Worm (Caenorhabditis elegans) whole organism, L4 larva: ENCODE results near the gene T10B10.9.
A peak's percentile ranks its signal among the peaks of the same experiment; 100 is the strongest.

Experiments
- D1046.2 ChIP-seq: fragments of 200-800 bp; sonication (Bioruptor generic); IDR thresholded peaks from 2 replicates; pipeline ENCODE4 v1.3.6; 2022; ENCODE audit warnings: missing genetic modification characterization, missing compliant biosample characterization
- F26F4.8 ChIP-seq: fragments of 200-800 bp; sonication (Bioruptor generic); conservative IDR thresholded peaks from 2 replicates; pipeline ENCODE4 v1.3.6; 2022; ENCODE audit warnings: missing genetic modification characterization, missing compliant biosample characterization
- F37D6.2 ChIP-seq: sonication (generic microtip); optimal IDR thresholded peaks from 2 replicates; lab custom pipeline; 2016; ENCODE audit warnings: mild to moderate bottlenecking, missing genetic modification characterization, missing compliant biosample characterization
- R02D3.7 ChIP-seq: fragments of 150-350 bp; sonication (generic microtip); optimal IDR thresholded peaks from 3 replicates; lab custom pipeline; 2014; ENCODE audit warnings: missing biosample characterization, missing genetic modification characterization
- Y105C5A.15 ChIP-seq: fragments of 200-800 bp; sonication (Bioruptor generic); IDR thresholded peaks from 2 replicates; pipeline ENCODE4 v1.3.6; 2022; ENCODE audit warnings: missing genetic modification characterization, missing compliant biosample characterization
- Y5F2A.4 ChIP-seq: fragments of 200-800 bp; sonication (Bioruptor generic); optimal IDR thresholded peaks from 2 replicates; lab custom pipeline; 2018; ENCODE audit warnings: mild to moderate bottlenecking, missing genetic modification characterization, missing compliant biosample characterization
- arid-1 ChIP-seq: fragments of 200-800 bp; sonication (Bioruptor generic); conservative IDR thresholded peaks from 2 replicates; pipeline ENCODE4 v1.3.6; 2022; ENCODE audit warnings: missing genetic modification reagents, missing genetic modification characterization, missing compliant biosample characterization
- attf-4 ChIP-seq: sonication (generic microtip); optimal IDR thresholded peaks from 3 replicates; lab custom pipeline; 2017; ENCODE audit warnings: missing biosample characterization, missing genetic modification characterization
- ceh-28 ChIP-seq: fragments of 150-350 bp; optimal IDR thresholded peaks from 2 replicates; lab custom pipeline; 2014; ENCODE audit warnings: missing biosample characterization, missing genetic modification reagents, missing genetic modification characterization
- ceh-32 ChIP-seq: sonication (generic microtip); optimal IDR thresholded peaks from 2 replicates; lab custom pipeline; 2016; ENCODE audit warnings: mild to moderate bottlenecking, missing genetic modification characterization, missing compliant biosample characterization; ENCODE audit not compliant: poor library complexity
- ceh-62 ChIP-seq: sonication (generic microtip); optimal IDR thresholded peaks from 2 replicates; lab custom pipeline; 2017; ENCODE audit warnings: missing biosample characterization, missing genetic modification characterization
- ceh-82 ChIP-seq: sonication (generic microtip); optimal IDR thresholded peaks from 2 replicates; lab custom pipeline; 2017; ENCODE audit warnings: missing biosample characterization, missing genetic modification characterization
- ces-1 ChIP-seq: fragments of 150-350 bp; sonication (generic microtip); optimal IDR thresholded peaks from 4 replicates; lab custom pipeline; 2014; ENCODE audit warnings: missing biosample characterization, missing genetic modification reagents, missing genetic modification characterization
- cey-2 ChIP-seq: sonication (generic microtip); optimal IDR thresholded peaks from 3 replicates; lab custom pipeline; 2017; ENCODE audit warnings: missing genetic modification characterization, mild to moderate bottlenecking, missing compliant biosample characterization, antibody characterized with exemption, borderline replicate concordance; ENCODE audit not compliant: insufficient read depth
- ctbp-1 ChIP-seq: fragments of 200-800 bp; sonication (Bioruptor generic); IDR thresholded peaks from 2 replicates; pipeline ENCODE4 v1.3.6; 2022; ENCODE audit warnings: missing genetic modification reagents, missing genetic modification characterization, missing compliant biosample characterization
- daf-16 ChIP-seq, 3 experiments: sonication (generic microtip); optimal IDR thresholded peaks; 2 replicates each; lab custom pipeline; 2016 to 2017; ENCODE audit warnings: missing genetic modification characterization in 3 of 3, missing genetic modification reagents in 3 of 3, mild to moderate bottlenecking in 2 of 3, missing compliant biosample characterization in 2 of 3, missing biosample characterization in 1 of 3, moderate library complexity in 1 of 3
- daf-8 ChIP-seq: fragments of 200-800 bp; sonication (Bioruptor generic); IDR thresholded peaks from 2 replicates; pipeline ENCODE4 v1.3.6; 2022; ENCODE audit warnings: missing genetic modification characterization, missing compliant biosample characterization
- dmd-6 ChIP-seq: fragments of 200-800 bp; sonication (Bioruptor generic); IDR thresholded peaks from 2 replicates; pipeline ENCODE4 v1.3.6; 2022; ENCODE audit warnings: missing genetic modification reagents, missing genetic modification characterization, missing compliant biosample characterization
- dmd-9 ChIP-seq: fragments of 200-800 bp; sonication (Bioruptor generic); IDR thresholded peaks from 2 replicates; pipeline ENCODE4 v1.3.6; 2022; ENCODE audit warnings: missing genetic modification reagents, missing genetic modification characterization, missing compliant biosample characterization
- dpl-1 ChIP-seq: fragments of 150-350 bp; optimal IDR thresholded peaks from 2 replicates; lab custom pipeline; 2014; ENCODE audit warnings: missing biosample characterization, missing genetic modification reagents, missing genetic modification characterization
- dve-1 ChIP-seq: sonication (generic microtip); optimal IDR thresholded peaks from 2 replicates; lab custom pipeline; 2017; ENCODE audit warnings: antibody characterized with exemption, mild to moderate bottlenecking, missing genetic modification characterization, missing compliant biosample characterization; ENCODE audit not compliant: insufficient read depth
- egl-27 ChIP-seq: sonication (generic microtip); optimal IDR thresholded peaks from 3 replicates; lab custom pipeline; 2017; ENCODE audit warnings: missing biosample characterization, missing genetic modification reagents, missing genetic modification characterization
- fkh-10 ChIP-seq: fragments of 150-350 bp; optimal IDR thresholded peaks from 2 replicates; lab custom pipeline; 2014; ENCODE audit warnings: missing biosample characterization, missing genetic modification reagents, missing genetic modification characterization
- fos-1 ChIP-seq: fragments of 150-350 bp; optimal IDR thresholded peaks from 2 replicates; lab custom pipeline; 2014; ENCODE audit warnings: missing biosample characterization, missing genetic modification characterization
- hif-1 ChIP-seq, 2 experiments: sonication (generic microtip); optimal IDR thresholded peaks; 2 replicates each; lab custom pipeline; 2016 to 2017; ENCODE audit warnings: missing compliant biosample characterization in 2 of 2, missing genetic modification characterization in 2 of 2, missing genetic modification reagents in 2 of 2, missing genotype in 2 of 2, mild to moderate bottlenecking in 1 of 2
- hlh-11 ChIP-seq: fragments of 200-800 bp; sonication (Bioruptor generic); optimal IDR thresholded peaks from 2 replicates; lab custom pipeline; 2018; ENCODE audit warnings: mild to moderate bottlenecking, missing genetic modification characterization, missing compliant biosample characterization
- hmg-1.1 ChIP-seq: fragments of 200-800 bp; sonication (Bioruptor generic); IDR thresholded peaks from 2 replicates; pipeline ENCODE4 v1.3.6; 2022; ENCODE audit warnings: missing genetic modification reagents, missing genetic modification characterization, missing compliant biosample characterization
- lin-15B ChIP-seq: fragments of 150-350 bp; sonication (generic microtip); optimal IDR thresholded peaks from 3 replicates; lab custom pipeline; 2014; ENCODE audit warnings: missing biosample characterization, missing genetic modification characterization
- lsy-2 ChIP-seq, 2 experiments: fragments of 150-350 bp in 1 of 2; sonication (generic microtip) in 1 of 2; optimal IDR thresholded peaks; 2 replicates each; lab custom pipeline; 2014 to 2017; ENCODE audit warnings: missing biosample characterization in 2 of 2, missing genetic modification characterization in 2 of 2
- madf-5 ChIP-seq, 2 experiments: fragments of 200-800 bp; sonication (Bioruptor generic); IDR thresholded peaks; 2 replicates each; pipeline ENCODE4 v1.3.6; 2022; ENCODE audit warnings: missing compliant biosample characterization in 2 of 2, missing genetic modification characterization in 2 of 2
- mxl-3 ChIP-seq: fragments of 200-800 bp; sonication (Bioruptor generic); optimal IDR thresholded peaks from 2 replicates; lab custom pipeline; 2018; ENCODE audit warnings: mild to moderate bottlenecking, missing genetic modification characterization, missing compliant biosample characterization
- nhr-102 ChIP-seq: sonication (generic microtip); optimal IDR thresholded peaks from 2 replicates; lab custom pipeline; 2016; ENCODE audit warnings: mild to moderate bottlenecking, missing genetic modification characterization, moderate library complexity, missing compliant biosample characterization
- nhr-11 ChIP-seq: fragments of 150-350 bp; optimal IDR thresholded peaks from 2 replicates; lab custom pipeline; 2014; ENCODE audit warnings: missing biosample characterization, missing genetic modification characterization
- nhr-42 ChIP-seq: fragments of 200-800 bp; sonication (Bioruptor generic); IDR thresholded peaks from 2 replicates; pipeline ENCODE4 v1.3.6; 2022; ENCODE audit warnings: missing genetic modification characterization, missing compliant biosample characterization
- nhr-6 ChIP-seq: fragments of 150-350 bp; optimal IDR thresholded peaks from 2 replicates; lab custom pipeline; 2014; ENCODE audit warnings: missing biosample characterization, missing genetic modification characterization
- php-3 ChIP-seq: fragments of 200-800 bp; sonication (Bioruptor generic); IDR thresholded peaks from 2 replicates; pipeline ENCODE4 v1.3.6; 2022; ENCODE audit warnings: missing genetic modification reagents, missing genetic modification characterization, missing compliant biosample characterization
- saeg-2 ChIP-seq: fragments of 200-800 bp; sonication (Bioruptor generic); IDR thresholded peaks from 2 replicates; pipeline ENCODE4 v1.3.6; 2022; ENCODE audit warnings: missing genetic modification reagents, missing genetic modification characterization, missing compliant biosample characterization
- spr-1 ChIP-seq: sonication (generic microtip); optimal IDR thresholded peaks from 2 replicates; lab custom pipeline; 2016; ENCODE audit warnings: mild to moderate bottlenecking, missing genetic modification characterization, missing compliant biosample characterization
- spr-3 ChIP-seq: fragments of 200-800 bp; sonication (Bioruptor generic); optimal IDR thresholded peaks from 2 replicates; lab custom pipeline; 2018; ENCODE audit warnings: mild to moderate bottlenecking, missing genetic modification characterization, missing compliant biosample characterization
- tag-97 ChIP-seq: fragments of 200-800 bp; sonication (Bioruptor generic); IDR thresholded peaks from 2 replicates; pipeline ENCODE4 v1.3.6; 2022; ENCODE audit warnings: missing genetic modification characterization, missing compliant biosample characterization
- unc-62 ChIP-seq, 3 experiments: fragments of 150-350 bp in 1 of 3; sonication (generic microtip); optimal IDR thresholded peaks in 2 of 3; peaks in 1 of 3; 1 replicate in 1 of 3; 2 replicates in 2 of 3; lab custom pipeline; 2014 to 2017; ENCODE audit warnings: missing biosample characterization in 3 of 3, missing genetic modification characterization in 3 of 3, missing genetic modification reagents in 3 of 3, missing genotype in 1 of 3
- vab-7 ChIP-seq: fragments of 200-800 bp; sonication (Bioruptor generic); IDR thresholded peaks from 2 replicates; pipeline ENCODE4 v1.3.6; 2022; ENCODE audit warnings: missing genetic modification reagents, missing genetic modification characterization, missing compliant biosample characterization
- zfp-2 ChIP-seq: sonication (generic microtip); optimal IDR thresholded peaks from 2 replicates; lab custom pipeline; 2016; ENCODE audit warnings: mild to moderate bottlenecking, missing genetic modification characterization, missing compliant biosample characterization
- zfp-3 ChIP-seq: fragments of 200-800 bp; sonication (Bioruptor generic); conservative IDR thresholded peaks from 2 replicates; pipeline ENCODE4 v1.3.6; 2022; ENCODE audit warnings: missing genetic modification reagents, missing genetic modification characterization, missing compliant biosample characterization
- zip-11 ChIP-seq: fragments of 200-800 bp; sonication (Bioruptor generic); IDR thresholded peaks from 2 replicates; pipeline ENCODE4 v1.3.6; 2022; ENCODE audit warnings: missing genetic modification characterization, missing compliant biosample characterization

Gene T10B10.9

DNA sequence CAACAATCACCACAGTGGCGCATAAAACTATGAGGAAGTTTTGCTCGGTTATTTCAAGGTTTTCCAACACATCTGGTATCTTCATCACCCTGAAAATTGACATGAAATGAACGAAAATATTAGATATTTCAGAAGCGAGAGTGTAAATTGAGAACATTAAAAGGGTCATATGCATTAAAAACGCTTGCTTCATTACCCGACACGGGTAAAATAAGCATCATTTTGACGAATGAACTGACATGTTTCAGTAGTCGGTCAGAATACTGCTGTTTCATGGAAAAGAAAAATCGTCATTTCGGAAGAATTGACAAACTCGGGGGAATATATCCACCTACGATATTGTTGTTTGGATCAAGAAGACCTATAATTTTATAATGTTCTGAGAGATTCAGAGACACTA, 34.8 kb downstream of the T10B10.9 start, which contains the start of gene snt-7:
snt-7 (minus strand) TSS at position 101 of the 400 bp plus-strand sequence.
- TF ChIP-seq zfp-3 (GFP tag; lab: Robert Waterston, UW) (no peak), dve-1 (tag; lab: Kevin White, UChicago) (no peak), tag-97 (GFP tag; lab: Robert Waterston, UW) (no peak), hlh-11 (tag; lab: Kevin White, UChicago) (no peak), dpl-1 (GFP tag; lab: Kevin White, UChicago) (no peak), ceh-28 (no peak), unc-62 (GFP tag; optimal IDR thresholded peaks at IDR 0.05 in 1 of 2; lab: Kevin White, UChicago) (peak in 1 of 2 experiments; percentile 25), unc-62 (tag; optimal IDR thresholded peaks at IDR 0.05; lab: Kevin White, UChicago) (no peak)

DNA sequence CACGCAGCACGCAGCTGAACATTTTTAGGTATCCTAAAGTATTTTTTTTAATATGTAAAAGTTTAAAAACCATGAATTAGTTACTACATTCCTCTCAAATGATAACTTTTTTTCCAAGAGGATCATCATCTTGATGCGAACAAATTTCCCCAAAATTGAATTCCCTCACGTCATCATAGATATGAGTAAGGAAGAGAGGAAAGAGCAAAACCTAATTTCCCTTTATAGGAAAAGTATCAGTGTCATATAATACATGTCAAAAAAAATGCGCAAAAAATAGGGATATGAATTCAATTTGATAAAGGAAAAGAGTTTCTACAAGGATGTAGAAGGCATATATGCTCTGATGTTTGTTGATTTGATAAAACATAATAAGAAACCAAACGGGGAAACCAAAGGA, 35.9 kb downstream of the T10B10.9 start:
- TF ChIP-seq mxl-3 (GFP tag; lab: Kevin White, UChicago) (no peak), ces-1 (GFP tag; lab: Kevin White, UChicago) (peak; percentile 13), fkh-10 (GFP tag; lab: Kevin White, UChicago) (peak; percentile 49), ctbp-1 (GFP tag; lab: Robert Waterston, UW) (0 out of 2 replicates have a peak, but pooled peaks have one; percentile 31), ceh-32 (no peak)

DNA sequence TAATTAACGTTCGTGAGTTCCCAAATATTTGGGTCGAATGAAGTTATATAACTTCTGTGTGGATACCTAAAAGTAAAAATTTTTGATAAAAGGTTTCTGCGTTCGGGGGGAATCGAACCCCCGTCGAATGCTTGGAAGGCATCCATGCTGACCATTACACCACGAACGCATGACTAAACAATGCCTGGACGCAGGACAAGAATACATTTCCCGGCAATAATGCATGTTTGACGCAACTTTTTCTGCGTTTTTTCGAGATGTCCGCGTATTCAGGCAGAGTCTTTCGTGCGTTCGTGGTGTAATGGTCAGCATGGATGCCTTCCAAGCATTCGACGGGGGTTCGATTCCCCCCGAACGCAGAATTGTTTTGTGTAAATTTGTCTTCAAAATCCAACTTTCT, 36.5 kb downstream of the T10B10.9 start:
- TF ChIP-seq nhr-11 (tag; lab: Kevin White, UChicago) (peak; percentile 59), hmg-1.1 (GFP tag; lab: Robert Waterston, UW) (peak; percentile 92), F26F4.8 (GFP tag; lab: Robert Waterston, UW) (peak; percentile 92), hlh-11 (tag; lab: Kevin White, UChicago) (no peak), egl-27 (no peak), spr-1 (tag; lab: Kevin White, UChicago) (peak; percentile 57), lin-15B (tag; lab: Kevin White, UChicago) (no peak), nhr-102 (tag; lab: Kevin White, UChicago) (peak; percentile 86), daf-16 (GFP tag; optimal IDR thresholded peaks at IDR 0.05; lab: Kevin White, UChicago) (peak; percentile 82 to 83), daf-16 (tag; optimal IDR thresholded peaks at IDR 0.05; lab: Kevin White, UChicago) (peak; percentile 81), daf-8 (GFP tag; lab: Robert Waterston, UW) (peak; percentile 74; the same call in 1 of the 2 replicates), madf-5 (GFP tag; IDR thresholded peaks at IDR 0.05; lab: Robert Waterston, UW) (peak; percentile 71 to 74; a peak in 3 of 4 replicates), zfp-2 (no peak), R02D3.7 (tag; lab: Kevin White, UChicago) (no peak), dmd-9 (GFP tag; lab: Robert Waterston, UW) (peak; percentile 89), Y105C5A.15 (GFP tag; lab: Robert Waterston, UW) (peak; percentile 69), fkh-10 (GFP tag; lab: Kevin White, UChicago) (no peak), D1046.2 (GFP tag; lab: Robert Waterston, UW) (peak; percentile 90), dmd-6 (peak; percentile 86), nhr-42 (GFP tag; lab: Robert Waterston, UW) (peak; percentile 84), saeg-2 (GFP tag; lab: Robert Waterston, UW) (0 out of 2 replicates have a peak, but pooled peaks have one; percentile 58), lsy-2 (tag; optimal IDR thresholded peaks at IDR 0.05; lab: Kevin White, UChicago) (peak in 1 of 2 experiments; percentile 59), ceh-62 (tag; lab: Kevin White, UChicago) (no peak), cey-2 (tag; lab: Kevin White, UChicago) (no peak), vab-7 (peak; percentile 97), dpl-1 (GFP tag; lab: Kevin White, UChicago) (peak; percentile 17), ceh-28 (no peak), nhr-6 (tag; lab: Kevin White, UChicago) (peak; percentile 72), arid-1 (GFP tag; lab: Robert Waterston, UW) (peak; percentile 95), spr-3 (peak; percentile 76), F37D6.2 (tag; lab: Kevin White, UChicago) (peak; percentile 61), hif-1 (tag; optimal IDR thresholded peaks at IDR 0.05; lab: Kevin White, UChicago) (peak; percentile 21 to 53), php-3 (GFP tag; lab: Robert Waterston, UW) (peak; percentile 79), tag-97 (GFP tag; lab: Robert Waterston, UW) (no peak), mxl-3 (GFP tag; lab: Kevin White, UChicago) (peak; percentile 65), fos-1 (tag; lab: Kevin White, UChicago) (no peak), ceh-82 (tag; lab: Kevin White, UChicago) (no peak), attf-4 (no peak), zip-11 (GFP tag; lab: Robert Waterston, UW) (no peak), Y5F2A.4 (peak; percentile 70)
